Fruit fly (Drosophila melanogaster) whole organism, embryonic: ENCODE results near the gene frm.

Source experiments
- B-H2 ChIP-seq: fragments of 200-800 bp; sonication (Bioruptor generic); optimal IDR thresholded peaks from 2 replicates; lab custom pipeline; 2018; ENCODE audit warnings: missing biosample characterization, mild to moderate bottlenecking, missing genetic modification characterization
- CG10366 ChIP-seq: fragments of 200-800 bp; sonication (Bioruptor generic); IDR thresholded peaks from 2 replicates; pipeline ENCODE4 v1.3.6; 2022; ENCODE audit warnings: missing biosample characterization, missing genetic modification characterization
- CG10979 ChIP-seq: fragments of 200-800 bp; sonication (Bioruptor generic); optimal IDR thresholded peaks from 2 replicates; lab custom pipeline; 2018; ENCODE audit warnings: missing biosample characterization, mild to moderate bottlenecking, missing genetic modification characterization, moderate library complexity
- CG12219 ChIP-seq: fragments of 200-800 bp; sonication (Bioruptor generic); optimal IDR thresholded peaks from 3 replicates; lab custom pipeline; 2018; ENCODE audit warnings: missing biosample characterization, mild to moderate bottlenecking, missing genetic modification characterization
- CG14014 ChIP-seq: fragments of 200-800 bp; sonication (Bioruptor generic); IDR thresholded peaks from 2 replicates; pipeline ENCODE4 v1.3.6; 2022; ENCODE audit warnings: missing biosample characterization, missing genetic modification characterization
- CG16779 ChIP-seq: fragments of 200-800 bp; sonication (Bioruptor generic); IDR thresholded peaks from 2 replicates; pipeline ENCODE4 v1.3.6; 2022; ENCODE audit warnings: missing biosample characterization, missing genetic modification characterization
- CG16863 ChIP-seq: fragments of 200-800 bp; sonication (Bioruptor generic); optimal IDR thresholded peaks from 3 replicates; lab custom pipeline; 2016; ENCODE audit warnings: missing biosample characterization, missing genetic modification characterization
- CG2678 ChIP-seq: fragments of 200-800 bp; sonication (Bioruptor generic); optimal IDR thresholded peaks from 3 replicates; lab custom pipeline; 2019; ENCODE audit warnings: missing biosample characterization, mild to moderate bottlenecking, missing genetic modification characterization, moderate library complexity
- CG30431 ChIP-seq: fragments of 200-800 bp; sonication (Bioruptor generic); optimal IDR thresholded peaks from 2 replicates; lab custom pipeline; 2017; ENCODE audit warnings: missing biosample characterization, missing genetic modification characterization
- CG31441 ChIP-seq: fragments of 200-800 bp; sonication (Bioruptor generic); IDR thresholded peaks from 2 replicates; pipeline ENCODE4 v1.3.6; 2022; ENCODE audit warnings: missing biosample characterization, missing genetic modification characterization
- CG3407 ChIP-seq: fragments of 200-800 bp; sonication (Bioruptor generic); optimal IDR thresholded peaks from 2 replicates; lab custom pipeline; 2018; ENCODE audit warnings: missing biosample characterization, mild to moderate bottlenecking, missing genetic modification characterization
- CG3838 ChIP-seq: fragments of 200-800 bp; sonication (Bioruptor generic); optimal IDR thresholded peaks from 3 replicates; lab custom pipeline; 2016; ENCODE audit warnings: missing biosample characterization, missing genetic modification characterization
- CG3847 ChIP-seq: fragments of 200-800 bp; sonication (Bioruptor generic); IDR thresholded peaks from 2 replicates; pipeline ENCODE4 v1.3.6; 2022; ENCODE audit warnings: missing biosample characterization, missing genetic modification characterization
- CG6272 ChIP-seq: fragments of 200-800 bp; sonication (Bioruptor generic); IDR thresholded peaks from 2 replicates; pipeline ENCODE4 v1.3.6; 2022; ENCODE audit warnings: missing biosample characterization, missing genetic modification characterization
- CG6683 ChIP-seq: fragments of 200-800 bp; sonication (Bioruptor generic); optimal IDR thresholded peaks from 2 replicates; lab custom pipeline; 2017; ENCODE audit warnings: missing biosample characterization, mild to moderate bottlenecking, missing genetic modification characterization, missing genetic modification reagents
- CG6689 ChIP-seq: fragments of 200-800 bp; sonication (Bioruptor generic); IDR thresholded peaks from 2 replicates; pipeline ENCODE4 v1.3.6; 2022; ENCODE audit warnings: missing biosample characterization, missing genetic modification characterization
- CG6854 ChIP-seq: fragments of 200-800 bp; sonication (Bioruptor generic); optimal IDR thresholded peaks from 3 replicates; lab custom pipeline; 2017; ENCODE audit warnings: missing biosample characterization, mild to moderate bottlenecking, missing genetic modification characterization
- CG7372 ChIP-seq: fragments of 200-800 bp; sonication (Bioruptor generic); IDR thresholded peaks from 2 replicates; pipeline ENCODE4 v1.3.6; 2022; ENCODE audit warnings: missing biosample characterization, missing genetic modification characterization
- CG9609 ChIP-seq: fragments of 200-800 bp; sonication (Bioruptor generic); optimal IDR thresholded peaks from 3 replicates; lab custom pipeline; 2016; ENCODE audit warnings: missing biosample characterization, missing genetic modification characterization
- CTCF ChIP-seq: fragments of 200-800 bp; sonication (Bioruptor generic); optimal IDR thresholded peaks from 2 replicates; lab custom pipeline; 2017; ENCODE audit warnings: missing biosample characterization, mild to moderate bottlenecking, missing genetic modification characterization, moderate library complexity
- Dp ChIP-seq: fragments of 200-800 bp; sonication (Bioruptor generic); optimal IDR thresholded peaks from 2 replicates; lab custom pipeline; 2018; ENCODE audit warnings: missing biosample characterization, mild to moderate bottlenecking, missing genetic modification characterization, moderate library complexity
- ERR ChIP-seq: fragments of 200-800 bp; sonication (Bioruptor generic); optimal IDR thresholded peaks from 2 replicates; lab custom pipeline; 2016; ENCODE audit warnings: missing biosample characterization, missing genetic modification characterization
- H15 ChIP-seq: fragments of 200-800 bp; sonication (Bioruptor generic); IDR thresholded peaks from 3 replicates; pipeline ENCODE4 v1.3.6; 2022; ENCODE audit warnings: missing biosample characterization, missing genetic modification characterization
- HLH3B ChIP-seq: fragments of 200-800 bp; sonication (Bioruptor generic); IDR thresholded peaks from 2 replicates; pipeline ENCODE4 v1.3.6; 2022; ENCODE audit warnings: missing biosample characterization, missing genetic modification characterization
- HLH54F ChIP-seq: fragments of 200-800 bp; sonication (Bioruptor generic); optimal IDR thresholded peaks from 3 replicates; lab custom pipeline; 2016; ENCODE audit warnings: missing biosample characterization, missing genetic modification characterization
- MTF-1 ChIP-seq: fragments of 200-800 bp; sonication (Bioruptor generic); optimal IDR thresholded peaks from 2 replicates; lab custom pipeline; 2018; ENCODE audit warnings: missing biosample characterization, mild to moderate bottlenecking, missing genetic modification characterization, borderline replicate concordance
- Nf-YB ChIP-seq: fragments of 200-800 bp; sonication (Bioruptor generic); optimal IDR thresholded peaks from 3 replicates; lab custom pipeline; 2019; ENCODE audit warnings: missing biosample characterization, mild to moderate bottlenecking, missing genetic modification characterization, moderate library complexity
- NfI ChIP-seq: fragments of 200-800 bp; sonication (Bioruptor generic); optimal IDR thresholded peaks from 3 replicates; lab custom pipeline; 2018; ENCODE audit warnings: missing biosample characterization, mild to moderate bottlenecking, missing genetic modification characterization, moderate library complexity
- PHDP ChIP-seq: fragments of 200-800 bp; sonication (Bioruptor generic); optimal IDR thresholded peaks from 3 replicates; lab custom pipeline; 2018; ENCODE audit warnings: missing biosample characterization, mild to moderate bottlenecking, missing genetic modification characterization, moderate library complexity
- Ravus ChIP-seq: fragments of 200-800 bp; sonication (Bioruptor generic); IDR thresholded peaks from 2 replicates; pipeline ENCODE4 v1.3.6; 2022; ENCODE audit warnings: missing biosample characterization, missing genetic modification characterization
- Sox102F ChIP-seq: fragments of 200-800 bp; sonication (Bioruptor generic); optimal IDR thresholded peaks from 2 replicates; lab custom pipeline; 2018; ENCODE audit warnings: missing biosample characterization, mild to moderate bottlenecking, missing genetic modification characterization, moderate library complexity
- Trl ChIP-seq, 3 experiments: fragments of >200 bp in 2 of 3; fragments of 200-800 bp in 1 of 3; sonication (Bioruptor generic) in 1 of 3; optimal IDR thresholded peaks; 2 replicates in 1 of 3; 3 replicates in 2 of 3; lab custom pipeline; 2016 to 2017; ENCODE audit warnings: missing biosample characterization in 1 of 3, missing genetic modification characterization in 1 of 3
- az2 ChIP-seq: fragments of 200-800 bp; sonication (Bioruptor generic); optimal IDR thresholded peaks from 3 replicates; lab custom pipeline; 2016; ENCODE audit warnings: missing biosample characterization, missing genetic modification characterization
- br ChIP-seq: fragments of >200 bp; optimal IDR thresholded peaks from 2 replicates; lab custom pipeline; 2017
- da ChIP-seq: fragments of 200-800 bp; sonication (Bioruptor generic); optimal IDR thresholded peaks from 2 replicates; lab custom pipeline; 2016; ENCODE audit warnings: missing biosample characterization, missing genetic modification characterization
- dysf ChIP-seq: fragments of 200-800 bp; sonication (Bioruptor generic); IDR thresholded peaks from 3 replicates; pipeline ENCODE4 v1.3.6; 2022; ENCODE audit warnings: missing biosample characterization, missing genetic modification characterization
- eve ChIP-seq, 2 experiments: fragments of >200 bp; optimal IDR thresholded peaks; 2 replicates each; lab custom pipeline; 2017; ENCODE audit warnings: missing biosample characterization in 2 of 2, missing genetic modification characterization in 2 of 2
- fd102C ChIP-seq: fragments of 200-800 bp; sonication (Bioruptor generic); optimal IDR thresholded peaks from 2 replicates; lab custom pipeline; 2018; ENCODE audit warnings: missing biosample characterization, mild to moderate bottlenecking, missing genetic modification characterization, moderate library complexity
- ind ChIP-seq: fragments of 200-800 bp; sonication (Bioruptor generic); optimal IDR thresholded peaks from 3 replicates; lab custom pipeline; 2016; ENCODE audit warnings: missing biosample characterization, missing genetic modification characterization
- inv ChIP-seq: fragments of 200-800 bp; sonication (Bioruptor generic); IDR thresholded peaks from 2 replicates; pipeline ENCODE4 v1.3.6; 2022; ENCODE audit warnings: missing biosample characterization, missing genetic modification characterization; ENCODE audit not compliant: partially characterized antibody
- kah ChIP-seq: fragments of 200-800 bp; sonication (Bioruptor generic); optimal IDR thresholded peaks from 2 replicates; lab custom pipeline; 2018; ENCODE audit warnings: missing biosample characterization, mild to moderate bottlenecking, missing genetic modification characterization
- kay ChIP-seq: fragments of 200-800 bp; sonication (Bioruptor generic); optimal IDR thresholded peaks from 2 replicates; lab custom pipeline; 2016; ENCODE audit warnings: missing biosample characterization, missing genetic modification characterization
- pan ChIP-seq, 4 experiments: fragments of >200 bp in 3 of 4; fragments of 200-800 bp in 1 of 4; sonication (Bioruptor generic) in 1 of 4; optimal IDR thresholded peaks in 3 of 4; IDR thresholded peaks in 1 of 4; 2 replicates each; pipeline versions ENCODE4 v1.3.6 to Lab custom; 2017 to 2022; ENCODE audit warnings: missing biosample characterization in 2 of 4, missing genetic modification characterization in 2 of 4, mixed read lengths in 1 of 4
- pum ChIP-seq: fragments of 200-800 bp; sonication (Bioruptor generic); optimal IDR thresholded peaks from 2 replicates; lab custom pipeline; 2016; ENCODE audit warnings: missing biosample characterization, missing genetic modification characterization
- sd ChIP-seq: fragments of 200-800 bp; sonication (Bioruptor generic); optimal IDR thresholded peaks from 3 replicates; lab custom pipeline; 2018; ENCODE audit warnings: missing biosample characterization, mild to moderate bottlenecking, missing genetic modification characterization, moderate library complexity
- sens ChIP-seq: fragments of 200-800 bp; sonication (Bioruptor generic); peaks from one replicate; lab custom pipeline; 2016; ENCODE audit warnings: missing biosample characterization, missing genetic modification characterization
- so ChIP-seq: fragments of 200-800 bp; sonication (Bioruptor generic); IDR thresholded peaks from 3 replicates; pipeline ENCODE4 v1.3.6; 2022; ENCODE audit warnings: missing biosample characterization, missing genetic modification characterization
- tin ChIP-seq: fragments of 200-800 bp; sonication (Bioruptor generic); optimal IDR thresholded peaks from 3 replicates; lab custom pipeline; 2016; ENCODE audit warnings: missing biosample characterization, missing genetic modification characterization
- tio ChIP-seq: fragments of 200-800 bp; sonication (Bioruptor generic); optimal IDR thresholded peaks from 2 replicates; lab custom pipeline; 2017; ENCODE audit warnings: missing biosample characterization, missing genetic modification characterization, inconsistent platforms
- trem ChIP-seq: fragments of 200-800 bp; optimal IDR thresholded peaks from 3 replicates; lab custom pipeline; 2019; ENCODE audit warnings: missing biosample characterization, mild to moderate bottlenecking, missing genetic modification characterization, moderate library complexity
- usp ChIP-seq: fragments of >200 bp; optimal IDR thresholded peaks from 2 replicates; lab custom pipeline; 2017; ENCODE audit warnings: missing biosample characterization, missing genetic modification characterization
- wor ChIP-seq: fragments of 200-800 bp; sonication (Bioruptor generic); IDR thresholded peaks from 2 replicates; pipeline ENCODE4 v1.3.6; 2022; ENCODE audit warnings: missing biosample characterization, missing genetic modification characterization

frm gene

dm6 chr3L:5554377-5554776 lies 3.4 kb upstream of the frm start (continued):
- TF ChIP-seq CG30431: peak; percentile 2
- peak; percentile 20; the same call in 1 of the 2 replicates for TF ChIP-seq Ravus (GFP tag; lab: Robert Waterston, UW)
- no peak for TF ChIP-seq trem (tag; lab: Kevin White, UChicago)
- TF ChIP-seq az2 (GFP tag; lab: Kevin White, UChicago): peak; percentile 35
- TF ChIP-seq PHDP: peak; percentile 57
- TF ChIP-seq Nf-YB (GFP tag; lab: Kevin White, UChicago): no peak
- TF ChIP-seq CG14014 (GFP tag; lab: Robert Waterston, UW): peak; percentile 64
- peak; percentile 32; the same call in 1 of the 2 replicates for TF ChIP-seq CG3847 (GFP tag; lab: Robert Waterston, UW)
- no peak for TF ChIP-seq CTCF (GFP tag; lab: Kevin White, UChicago)
- peak; percentile 15 for TF ChIP-seq CG12219 (GFP tag; lab: Kevin White, UChicago)
- no peak for TF ChIP-seq CG3407
- TF ChIP-seq CG6854 (GFP tag; lab: Kevin White, UChicago): no peak
- peak; percentile 24; the same call in 1 of the 2 replicates for TF ChIP-seq CG31441 (GFP tag; lab: Robert Waterston, UW)
- peak; percentile 60 for TF ChIP-seq NfI
- TF ChIP-seq Dp (GFP tag; lab: Kevin White, UChicago): no peak
- TF ChIP-seq HLH3B (GFP tag; lab: Robert Waterston, UW): peak; percentile 72
- peak; percentile 24 for TF ChIP-seq tio
- no peak for TF ChIP-seq inv
- no peak for TF ChIP-seq CG6683 (GFP tag; lab: Kevin White, UChicago)
- TF ChIP-seq ERR: no peak
- peak; percentile 62; the same call in 1 of the 2 replicates for TF ChIP-seq CG6689 (GFP tag; lab: Robert Waterston, UW)
- no peak for TF ChIP-seq kay (GFP tag; lab: Kevin White, UChicago)
- TF ChIP-seq CG10366 (GFP tag; lab: Robert Waterston, UW): peak; percentile 54
- TF ChIP-seq CG6272: no peak
- no peak for TF ChIP-seq fd102C (GFP tag; lab: Kevin White, UChicago)
- TF ChIP-seq CG2678 (tag; lab: Kevin White, UChicago): peak; percentile 67
- no peak for TF ChIP-seq MTF-1 (GFP tag; lab: Kevin White, UChicago)
- no peak for TF ChIP-seq so
- no peak for TF ChIP-seq kah (GFP tag; lab: Kevin White, UChicago)
- peak; percentile 65 for TF ChIP-seq ind (GFP tag; lab: Kevin White, UChicago)
- TF ChIP-seq CG9609 (GFP tag; lab: Kevin White, UChicago): no peak
- TF ChIP-seq Trl (optimal IDR thresholded peaks at IDR 0.05; lab: Kevin White, UChicago): no peak
- TF ChIP-seq Trl (GFP tag; optimal IDR thresholded peaks at IDR 0.05; lab: Kevin White, UChicago): no peak
- peak; percentile 56 for TF ChIP-seq sens
- TF ChIP-seq wor (GFP tag; lab: Robert Waterston, UW): no peak
- TF ChIP-seq CG3838 (GFP tag; lab: Kevin White, UChicago): no peak
- no peak for TF ChIP-seq Sox102F
- TF ChIP-seq sd (tag; lab: Kevin White, UChicago): peak; percentile 46
- no peak for TF ChIP-seq da
- no peak for TF ChIP-seq usp (GFP tag; lab: Kevin White, UChicago)
- TF ChIP-seq br (lab: Kevin White, UChicago): no peak
- no peak for TF ChIP-seq pan (optimal IDR thresholded peaks at IDR 0.05; lab: Kevin White, UChicago)
- TF ChIP-seq pan (GFP tag; optimal IDR thresholded peaks at IDR 0.05 in 1 of 2, IDR thresholded peaks at IDR 0.05 in 1 of 2): peak in 1 of 2 experiments; percentile 61
- TF ChIP-seq HLH54F (GFP tag; lab: Kevin White, UChicago): no peak
- peak; percentile 34 for TF ChIP-seq CG10979 (tag; lab: Kevin White, UChicago)
- peak; percentile 67; the same call in 1 of the 3 replicates for TF ChIP-seq H15 (GFP tag; lab: Robert Waterston, UW)
- peak; percentile 35 for TF ChIP-seq tin (GFP tag; lab: Kevin White, UChicago)
- no peak for TF ChIP-seq eve (GFP tag; optimal IDR thresholded peaks at IDR 0.05; lab: Kevin White, UChicago)
- no peak for TF ChIP-seq pum (GFP tag; lab: Kevin White, UChicago)
- TF ChIP-seq B-H2 (GFP tag; lab: Kevin White, UChicago): no peak
- no peak for TF ChIP-seq CG16863
- TF ChIP-seq CG16779 (GFP tag; lab: Robert Waterston, UW): no peak
- TF ChIP-seq dysf: peak; percentile 74
- peak; percentile 67 for TF ChIP-seq CG7372 (GFP tag; lab: Robert Waterston, UW)
